Worm (Caenorhabditis elegans): ENCODE data around the gene C49C8.5.
A peak's percentile ranks its signal among the peaks of the same experiment; 100 is the strongest.

Gene C49C8.5

DNA sequence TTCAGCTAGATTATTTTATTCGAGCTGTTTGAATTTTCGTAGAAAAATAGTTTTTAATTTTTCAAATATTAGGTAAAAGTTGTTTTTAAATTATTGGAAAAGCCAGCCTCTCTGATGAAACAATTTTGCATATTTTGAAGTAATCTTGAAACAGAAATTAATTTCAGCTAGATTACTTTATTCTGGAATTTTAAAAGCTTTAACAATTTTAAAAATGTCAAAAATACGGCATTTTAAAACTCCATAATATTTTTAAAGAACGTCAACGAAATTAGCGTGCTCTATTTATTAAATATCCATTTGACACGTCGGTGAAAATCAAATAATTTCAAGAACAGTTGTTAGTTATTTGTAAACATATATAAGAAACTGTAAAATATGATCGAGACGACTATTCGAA, 50.6 kb downstream of the C49C8.5 start, which contains the start of gene Y59H11AR.10:
Y59H11AR.10 (plus strand) TSS at position 301 of the 400 bp plus-strand sequence.
- TF ChIP-seq grh-1 (GFP tag; IDR thresholded peaks at IDR 0.05) (no peak), efl-1 (optimal IDR thresholded peaks at IDR 0.05) (no peak), efl-1 (GFP tag; optimal IDR thresholded peaks at IDR 0.05 in 1 of 2) (peak in 1 of 2 experiments; percentile 57), nhr-76 (tag; optimal IDR thresholded peaks at IDR 0.05) (no peak), lin-39 (tag; optimal IDR thresholded peaks at IDR 0.05) (no peak), nhr-90 (tag; optimal IDR thresholded peaks at IDR 0.05; ENCODE audit: poor library complexity) (no peak), zag-1 (tag; optimal IDR thresholded peaks at IDR 0.05) (no peak)

ce11 chrIV:8600712-8601330, 52.6 kb downstream of the C49C8.5 start, which contains the start of gene Y59H11AR.4:
Gene Y59H11AR.4 (minus strand): TSS chrIV:8600762.
- TF ChIP-seq snu-23 (GFP tag; optimal IDR thresholded peaks at IDR 0.05): peak; percentile 17
- TF ChIP-seq elt-3 (tag; optimal IDR thresholded peaks at IDR 0.05): peak in 1 of 6 experiments; percentile 74
- peak; percentile 47 for TF ChIP-seq blmp-1 (tag; optimal IDR thresholded peaks at IDR 0.05)
- peak in 1 of 3 experiments; percentile 25 for TF ChIP-seq dpl-1 (GFP tag; optimal IDR thresholded peaks at IDR 0.05)
- no peak for TF ChIP-seq unc-30 (tag; optimal IDR thresholded peaks at IDR 0.05)
- TF ChIP-seq elt-2 (tag; optimal IDR thresholded peaks at IDR 0.05): no peak
- peak in 1 of 2 experiments; percentile 63 for TF ChIP-seq lin-35 (GFP tag; optimal IDR thresholded peaks at IDR 0.05)
- TF ChIP-seq efl-1 (optimal IDR thresholded peaks at IDR 0.05): no peak
- peak; percentile 15 to 94 for TF ChIP-seq efl-1 (GFP tag; optimal IDR thresholded peaks at IDR 0.05 in 1 of 2)
- TF ChIP-seq Y116A8C.19 (tag; optimal IDR thresholded peaks at IDR 0.05; ENCODE audit: borderline replicate concordance): no peak

All from whole organism, L1 larva.